Fruit fly (Drosophila melanogaster): ENCODE data around the gene park.

DNA sequence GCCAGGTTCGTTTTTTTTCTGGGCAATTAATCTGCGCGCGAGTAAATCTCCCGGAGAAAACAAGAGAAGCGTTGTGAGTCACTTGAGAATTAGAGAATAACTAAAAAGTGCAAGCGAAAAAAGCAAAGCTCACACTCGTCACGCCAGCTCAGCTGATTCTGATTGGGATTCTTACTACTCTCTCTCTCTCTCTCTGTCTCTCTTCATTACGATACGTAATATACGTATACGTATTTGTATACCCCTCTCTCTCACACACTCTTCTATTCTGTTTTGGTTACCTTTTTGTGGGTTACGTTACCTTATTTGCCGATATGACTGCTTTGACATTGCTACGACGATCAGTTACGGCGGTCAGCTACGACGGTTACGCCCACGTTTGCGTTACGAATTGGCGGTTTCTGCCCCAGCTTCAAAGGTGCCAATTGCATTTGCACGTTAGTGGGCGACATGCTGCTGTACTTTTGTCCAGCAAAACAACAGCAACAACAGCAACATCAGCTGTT lies 6.2 kb upstream of the park start, which contains the start of the genes Targ1, CG10512 and Targ2:
- TF ChIP-seq acj6 (GFP tag; optimal IDR thresholded peaks at IDR 0.05): no peak
- no peak for TF ChIP-seq CG6792 (GFP tag; optimal IDR thresholded peaks at IDR 0.05)
- TF ChIP-seq CG34406 (GFP tag; optimal IDR thresholded peaks at IDR 0.05): no peak
- TF ChIP-seq achi (GFP tag; optimal IDR thresholded peaks at IDR 0.05): no peak
- TF ChIP-seq Hr39 (GFP tag; optimal IDR thresholded peaks at IDR 0.05): no peak
- TF ChIP-seq dsx (GFP tag; optimal IDR thresholded peaks at IDR 0.05; ENCODE audit: poor library complexity, severe bottlenecking): no peak
- TF ChIP-seq cyc (GFP tag; optimal IDR thresholded peaks at IDR 0.05): no peak
- TF ChIP-seq Eip93F (GFP tag; optimal IDR thresholded peaks at IDR 0.05): no peak
- no peak for TF ChIP-seq CG6854 (GFP tag; optimal IDR thresholded peaks at IDR 0.05)
- no peak for TF ChIP-seq spab (GFP tag; optimal IDR thresholded peaks at IDR 0.05)
- no peak for TF ChIP-seq Eip75B (GFP tag; optimal IDR thresholded peaks at IDR 0.05)
- no peak for TF ChIP-seq eg (GFP tag; IDR thresholded peaks at IDR 0.05)
- TF ChIP-seq Gug (GFP tag; IDR thresholded peaks at IDR 0.05): no peak
- no peak for TF ChIP-seq CG6808 (GFP tag; optimal IDR thresholded peaks at IDR 0.05)
